Worm (Caenorhabditis elegans) whole organism, early embryonic: ENCODE results near the gene nhr-135.

Experiments used
- F13C5.2 ChIP-seq: sonication (generic microtip); optimal IDR thresholded peaks from 2 replicates; lab custom pipeline; 2017; ENCODE audit warnings: mild to moderate bottlenecking, missing genetic modification characterization, inconsistent platforms, missing compliant biosample characterization
- ama-1 ChIP-seq: fragments of 150-350 bp; optimal IDR thresholded peaks from 2 replicates; lab custom pipeline; 2014
- ceh-13 ChIP-seq: fragments of 200-800 bp; sonication (Bioruptor generic); optimal IDR thresholded peaks from 2 replicates; lab custom pipeline; 2018; ENCODE audit warnings: mild to moderate bottlenecking, missing genetic modification characterization, missing compliant biosample characterization
- ceh-36 ChIP-seq: sonication (generic microtip); optimal IDR thresholded peaks from 2 replicates; lab custom pipeline; 2016; ENCODE audit warnings: missing genetic modification characterization, inconsistent platforms, missing compliant biosample characterization
- ets-7 ChIP-seq: sonication (generic microtip); optimal IDR thresholded peaks from 2 replicates; lab custom pipeline; 2016; ENCODE audit warnings: missing genotype, missing genetic modification characterization, missing compliant biosample characterization
- hmg-4 ChIP-seq: fragments of 200-800 bp; sonication (Bioruptor generic); optimal IDR thresholded peaks from 2 replicates; lab custom pipeline; 2018; ENCODE audit warnings: mild to moderate bottlenecking, missing genetic modification characterization, missing compliant biosample characterization
- hnd-1 ChIP-seq: sonication (generic microtip); optimal IDR thresholded peaks from 2 replicates; lab custom pipeline; 2016; ENCODE audit warnings: missing genetic modification characterization, missing compliant biosample characterization
- pes-1 ChIP-seq: fragments of 200-800 bp; sonication (Bioruptor generic); IDR thresholded peaks from 2 replicates; pipeline ENCODE4 v1.3.6; 2022; ENCODE audit warnings: missing genetic modification reagents, missing genetic modification characterization, missing compliant biosample characterization
- scrt-1 ChIP-seq: fragments of 200-800 bp; sonication (Bioruptor generic); IDR thresholded peaks from 2 replicates; pipeline ENCODE4 v1.3.6; 2022; ENCODE audit warnings: missing genetic modification characterization, missing compliant biosample characterization
- tbx-11 ChIP-seq: fragments of 200-800 bp; sonication (Bioruptor generic); IDR thresholded peaks from 2 replicates; pipeline ENCODE4 v1.3.6; 2022; ENCODE audit warnings: missing genetic modification characterization, missing compliant biosample characterization
- tbx-37 ChIP-seq: fragments of 200-800 bp; sonication (Bioruptor generic); conservative IDR thresholded peaks from 2 replicates; pipeline ENCODE4 v1.3.6; 2022; ENCODE audit warnings: missing genetic modification reagents, missing genetic modification characterization, missing compliant biosample characterization
- tra-4 ChIP-seq: sonication (generic microtip); optimal IDR thresholded peaks from 2 replicates; lab custom pipeline; 2017; ENCODE audit warnings: missing genetic modification characterization, missing compliant biosample characterization

DNA sequence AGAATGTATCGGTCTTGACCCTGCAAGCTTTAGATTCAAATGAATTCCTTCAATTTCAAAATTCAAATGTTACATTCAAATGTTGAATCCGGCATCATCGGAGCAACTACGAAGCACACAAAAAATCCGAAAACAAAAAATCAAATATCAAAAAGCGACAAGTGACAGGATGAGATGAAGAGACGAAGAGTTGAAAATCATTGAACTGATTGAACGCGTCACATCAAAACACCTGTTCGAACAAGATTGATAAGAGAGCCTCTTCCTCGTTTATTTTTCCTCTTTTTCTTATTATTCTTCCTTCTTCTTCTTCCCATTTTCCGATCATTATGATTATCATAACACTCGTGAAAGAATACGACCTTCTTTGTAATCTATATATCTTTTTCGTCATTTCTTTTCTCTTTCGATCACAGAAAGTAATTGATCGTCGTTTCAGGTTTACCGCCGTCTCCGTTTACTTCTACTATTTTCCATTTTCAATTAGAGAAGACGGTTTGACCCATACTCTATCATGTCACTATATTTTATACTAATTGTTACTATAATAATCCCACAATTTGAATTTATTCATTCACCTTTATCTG, 8.0 kb downstream of the nhr-135 start, which contains the start of gene VC5.2:
- TF ChIP-seq ama-1: no peak
- no peak for TF ChIP-seq F13C5.2 (tag; lab: Kevin White, UChicago)
- TF ChIP-seq pes-1 (GFP tag; lab: Robert Waterston, UW): no peak
- no peak for TF ChIP-seq tbx-37 (GFP tag; lab: Robert Waterston, UW)
- TF ChIP-seq hmg-4: no peak
- TF ChIP-seq ceh-13 (GFP tag; lab: Kevin White, UChicago): no peak
- TF ChIP-seq ceh-36: no peak
- no peak for TF ChIP-seq tbx-11 (GFP tag; lab: Robert Waterston, UW)
- no peak for TF ChIP-seq ets-7 (tag; lab: Kevin White, UChicago)
- no peak for TF ChIP-seq tra-4 (tag; lab: Kevin White, UChicago)
- no peak for TF ChIP-seq hnd-1 (tag; lab: Kevin White, UChicago)
- TF ChIP-seq scrt-1 (GFP tag; lab: Robert Waterston, UW): no peak
